Worm (Caenorhabditis elegans): ENCODE results near the gene glb-30.

ce11 chrIII:1618312-1618711, 50.1 kb downstream of the glb-30 start:
- TF ChIP-seq pqm-1 (tag; optimal IDR thresholded peaks at IDR 0.05): no peak
- TF ChIP-seq ceh-22 (tag; optimal IDR thresholded peaks at IDR 0.05): no peak
- no peak for TF ChIP-seq nhr-232 (tag; optimal IDR thresholded peaks at IDR 0.05)
- no peak for TF ChIP-seq ceh-34 (tag; optimal IDR thresholded peaks at IDR 0.05)
- no peak for TF ChIP-seq ets-4 (tag; optimal IDR thresholded peaks at IDR 0.05)
- no peak for TF ChIP-seq C08G9.2 (tag; optimal IDR thresholded peaks at IDR 0.05)
- no peak for TF ChIP-seq hlh-6 (tag; optimal IDR thresholded peaks at IDR 0.05)
- no peak for TF ChIP-seq sox-4 (tag; optimal IDR thresholded peaks at IDR 0.05)
- no peak for TF ChIP-seq unc-55 (GFP tag; optimal IDR thresholded peaks at IDR 0.05)
- no peak for TF ChIP-seq nfya-1 (tag; optimal IDR thresholded peaks at IDR 0.05)
- TF ChIP-seq ceh-9 (tag; optimal IDR thresholded peaks at IDR 0.05): no peak
